Worm (Caenorhabditis elegans): ENCODE data around the gene bgal-1.

- no peak for TF ChIP-seq R02D3.7 (tag; optimal IDR thresholded peaks at IDR 0.05)
- TF ChIP-seq ztf-11 (tag; optimal IDR thresholded peaks at IDR 0.05), result no peak
- no peak for TF ChIP-seq skn-1 (tag; optimal IDR thresholded peaks at IDR 0.05)
- TF ChIP-seq lin-13 (GFP tag; optimal IDR thresholded peaks at IDR 0.05), result no peak
- no peak for TF ChIP-seq mab-5 (tag; optimal IDR thresholded peaks at IDR 0.05)
- no peak for TF ChIP-seq elt-3 (tag; optimal IDR thresholded peaks at IDR 0.05)
- no peak for TF ChIP-seq zag-1 (tag; optimal IDR thresholded peaks at IDR 0.05)
- no peak for TF ChIP-seq snpc-4 (tag; optimal IDR thresholded peaks at IDR 0.05)
- TF ChIP-seq nhr-12 (tag; optimal IDR thresholded peaks at IDR 0.05), result no peak
Observed at ce11 chrV:11199497-11199896, 26.3 kb downstream of the bgal-1 start.

Data from whole organism, L2 larva.